Worm (Caenorhabditis elegans): ENCODE measurements around the gene lst-5.

lst-5 gene

DNA sequence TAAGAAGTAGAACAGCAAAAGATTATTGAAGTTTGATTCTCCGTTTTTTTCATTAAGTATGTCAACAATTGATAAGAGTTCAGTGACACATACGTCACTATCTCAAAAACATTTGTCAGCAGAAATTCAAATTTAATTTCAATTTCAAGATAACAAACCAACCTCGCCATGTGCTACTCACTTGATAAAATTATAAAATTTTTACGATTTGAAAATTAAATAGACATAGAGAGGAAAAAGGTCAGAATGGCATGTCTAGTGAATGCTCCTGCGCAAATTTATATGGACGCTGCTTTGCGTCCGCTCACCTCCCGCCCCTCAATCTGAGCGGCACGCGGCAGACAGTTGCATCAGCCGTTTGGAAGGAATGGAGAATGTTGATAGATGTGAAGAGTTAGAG is 37.5 kb downstream of the lst-5 start:
- TF ChIP-seq unc-98 (GFP tag; IDR thresholded peaks at IDR 0.05) (no peak), mep-1 (tag; optimal IDR thresholded peaks at IDR 0.05) (no peak), sptf-1 (tag; optimal IDR thresholded peaks at IDR 0.05) (no peak), hlh-17 (GFP tag; optimal IDR thresholded peaks at IDR 0.05; ENCODE audit: borderline replicate concordance) (no peak), zip-4 (GFP tag; optimal IDR thresholded peaks at IDR 0.05) (no peak), lin-35 (GFP tag; optimal IDR thresholded peaks at IDR 0.05) (peak in 1 of 2 experiments; percentile 13), nhr-20 (tag; optimal IDR thresholded peaks at IDR 0.05) (peak; percentile 19), lin-15B (tag; optimal IDR thresholded peaks at IDR 0.05) (no peak), vab-15 (tag; optimal IDR thresholded peaks at IDR 0.05) (no peak), elt-2 (tag; optimal IDR thresholded peaks at IDR 0.05) (peak; percentile 93), mdl-1 (tag; optimal IDR thresholded peaks at IDR 0.05) (no peak), irx-1 (tag; optimal IDR thresholded peaks at IDR 0.05) (no peak), aly-2 (tag; optimal IDR thresholded peaks at IDR 0.05) (no peak), lin-39 (tag; optimal IDR thresholded peaks at IDR 0.05) (no peak), egl-27 (tag; optimal IDR thresholded peaks at IDR 0.05) (no peak), nhr-71 (tag; optimal IDR thresholded peaks at IDR 0.05) (peak; percentile 15), skn-1 (tag; optimal IDR thresholded peaks at IDR 0.05) (no peak), dpl-1 (GFP tag; optimal IDR thresholded peaks at IDR 0.05) (no peak), unc-62 (GFP tag; optimal IDR thresholded peaks at IDR 0.05) (no peak), rnt-1 (tag; optimal IDR thresholded peaks at IDR 0.05) (peak; percentile 57), pax-3 (tag; optimal IDR thresholded peaks at IDR 0.05) (no peak), alr-1 (tag; optimal IDR thresholded peaks at IDR 0.05; ENCODE audit: borderline replicate concordance) (no peak), nhr-19 (GFP tag; conservative IDR thresholded peaks at IDR 0.05) (no peak), lin-14 (GFP tag; optimal IDR thresholded peaks at IDR 0.05) (peak; percentile 32), nhr-12 (tag; optimal IDR thresholded peaks at IDR 0.05) (no peak)

DNA sequence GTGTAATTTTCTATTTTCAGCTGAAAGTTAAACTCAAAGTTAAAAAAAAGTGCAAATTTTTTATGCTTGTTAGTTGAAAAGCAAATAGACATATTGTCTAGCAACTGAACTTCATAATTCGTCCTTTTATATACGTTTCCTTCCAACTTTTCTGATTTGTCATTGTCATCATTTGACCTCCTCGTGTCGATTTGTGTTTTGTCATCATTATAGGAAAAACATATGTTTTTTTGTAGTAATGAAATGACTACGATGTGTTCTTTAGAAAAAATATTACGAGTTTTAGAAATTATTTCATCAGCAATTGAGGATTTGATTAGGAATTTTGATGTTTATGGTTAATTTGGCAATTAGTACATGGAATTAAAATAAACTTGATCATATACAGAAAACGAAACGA is 38.1 kb downstream of the lst-5 start:
- TF ChIP-seq skn-1 (tag; optimal IDR thresholded peaks at IDR 0.05) = peak; percentile 92
- no peak for TF ChIP-seq egl-27 (tag; optimal IDR thresholded peaks at IDR 0.05)
- TF ChIP-seq Y116A8C.19 (tag; optimal IDR thresholded peaks at IDR 0.05; ENCODE audit: borderline replicate concordance) = no peak
- no peak for TF ChIP-seq unc-30 (tag; optimal IDR thresholded peaks at IDR 0.05)
- TF ChIP-seq fos-1 (tag; optimal IDR thresholded peaks at IDR 0.05) = no peak
- TF ChIP-seq nhr-28 (tag; optimal IDR thresholded peaks at IDR 0.05) = peak; percentile 3
- TF ChIP-seq alr-1 (tag; optimal IDR thresholded peaks at IDR 0.05; ENCODE audit: borderline replicate concordance) = no peak
- no peak for TF ChIP-seq mab-9 (GFP tag; IDR thresholded peaks at IDR 0.05)
- TF ChIP-seq aha-1 (tag; optimal IDR thresholded peaks at IDR 0.05) = no peak
- no peak for TF ChIP-seq nhr-76 (tag; optimal IDR thresholded peaks at IDR 0.05)
- no peak for TF ChIP-seq pag-3 (tag; optimal IDR thresholded peaks at IDR 0.05; ENCODE audit: borderline replicate concordance, insufficient read depth)
- TF ChIP-seq dpl-1 (GFP tag; optimal IDR thresholded peaks at IDR 0.05) = no peak

DNA sequence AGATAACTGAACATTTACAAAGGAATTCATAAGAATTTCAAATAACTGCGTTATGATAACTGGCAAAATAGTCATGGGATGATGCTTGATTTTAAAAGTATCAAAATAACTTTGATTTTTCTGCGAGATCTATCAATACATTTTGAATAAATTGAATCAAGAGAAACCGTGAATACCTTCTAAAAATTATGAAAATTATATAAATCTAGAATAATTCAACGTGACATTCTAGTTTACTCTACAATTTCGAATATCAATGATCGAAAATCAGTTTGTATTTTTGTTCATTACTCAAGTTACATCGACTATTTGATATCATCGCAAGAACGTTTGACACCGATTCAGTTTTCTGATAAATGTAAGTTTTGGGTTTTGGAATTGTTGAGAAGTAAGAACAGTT is 39.0 kb downstream of the lst-5 start, which contains the start of gene acs-6:
acs-6 (plus strand) TSS at position 301 of the 400 bp plus-strand sequence.
- no peak for TF ChIP-seq ceh-8 (GFP tag; optimal IDR thresholded peaks at IDR 0.05)
- no peak for TF ChIP-seq C04F5.9 (tag; optimal IDR thresholded peaks at IDR 0.05)
- no peak for TF ChIP-seq egl-13 (tag; optimal IDR thresholded peaks at IDR 0.05)
- no peak for TF ChIP-seq aha-1 (tag; optimal IDR thresholded peaks at IDR 0.05)
- TF ChIP-seq fos-1 (tag; optimal IDR thresholded peaks at IDR 0.05) = no peak
- no peak for TF ChIP-seq hlh-4 (tag; optimal IDR thresholded peaks at IDR 0.05)
- TF ChIP-seq nhr-28 (tag; optimal IDR thresholded peaks at IDR 0.05) = no peak
- no peak for TF ChIP-seq hpl-2 (GFP tag; optimal IDR thresholded peaks at IDR 0.05)
- no peak for TF ChIP-seq dsc-1 (tag; optimal IDR thresholded peaks at IDR 0.05)
- TF ChIP-seq dpl-1 (GFP tag; optimal IDR thresholded peaks at IDR 0.05) = no peak
- no peak for TF ChIP-seq mdl-1 (tag; optimal IDR thresholded peaks at IDR 0.05)
